Fruit fly (Drosophila melanogaster): ENCODE measurements around the gene CG10163.

The CG10163 gene

dm6 chr3L:6217212-6217611 lies 41.3 kb downstream of the CG10163 start (continued):
- TF ChIP-seq CG30020 (tag; optimal IDR thresholded peaks at IDR 0.05) (peak; percentile 5), tio (GFP tag; optimal IDR thresholded peaks at IDR 0.05) (no peak), peb (GFP tag; IDR thresholded peaks at IDR 0.05) (peak; percentile 70), her (GFP tag; optimal IDR thresholded peaks at IDR 0.05) (no peak), CG18476 (GFP tag; optimal IDR thresholded peaks at IDR 0.05) (peak; percentile 13), Aef1 (GFP tag; IDR thresholded peaks at IDR 0.05) (peak; percentile 49; the same call in 1 of the 3 replicates), crp (GFP tag; optimal IDR thresholded peaks at IDR 0.05) (peak in 1 of 2 experiments; percentile 22), CG10543 (GFP tag; optimal IDR thresholded peaks at IDR 0.05) (no peak), CG10267 (tag; optimal IDR thresholded peaks at IDR 0.05) (peak; percentile 80), CG4404 (GFP tag; IDR thresholded peaks at IDR 0.05) (peak; percentile 53), CG7372 (GFP tag; IDR thresholded peaks at IDR 0.05) (peak; percentile 34; the same call in 1 of the 2 replicates), Sox100B (GFP tag; optimal IDR thresholded peaks at IDR 0.05) (peak; percentile 67), CG43689 (GFP tag; IDR thresholded peaks at IDR 0.05) (no peak), disco-r (GFP tag; optimal IDR thresholded peaks at IDR 0.05) (no peak), CG13775 (GFP tag; optimal IDR thresholded peaks at IDR 0.05) (peak; percentile 58), CG42726 (GFP tag; IDR thresholded peaks at IDR 0.05; ENCODE audit: partially characterized antibody) (no peak), Myb (GFP tag; optimal IDR thresholded peaks at IDR 0.05) (peak; percentile 6), CG10462 (GFP tag; optimal IDR thresholded peaks at IDR 0.05) (peak; percentile 24), Lhr (GFP tag; optimal IDR thresholded peaks at IDR 0.05) (peak; percentile 13), CG1024 (GFP tag; IDR thresholded peaks at IDR 0.05) (peak; percentile 67), CG16813 (GFP tag; IDR thresholded peaks at IDR 0.05; ENCODE audit: partially characterized antibody) (no peak), Oli (tag; optimal IDR thresholded peaks at IDR 0.05) (peak; percentile 77), dpn (GFP tag; optimal IDR thresholded peaks at IDR 0.05) (peak; percentile 38 to 54), pzg (GFP tag; optimal IDR thresholded peaks at IDR 0.05) (no peak), zf30C (GFP tag; optimal IDR thresholded peaks at IDR 0.05) (peak; percentile 52), shn (GFP tag; optimal IDR thresholded peaks at IDR 0.05) (no peak), E2f2 (GFP tag; IDR thresholded peaks at IDR 0.05) (peak; percentile 32; the same call in 1 of the 2 replicates), Doc2 (GFP tag; IDR thresholded peaks at IDR 0.05) (no peak), CG6689 (GFP tag; IDR thresholded peaks at IDR 0.05) (peak; percentile 75), eve (GFP tag; optimal IDR thresholded peaks at IDR 0.05) (no peak), CG12155 (GFP tag; optimal IDR thresholded peaks at IDR 0.05) (peak; percentile 12), CG17829 (tag; optimal IDR thresholded peaks at IDR 0.05) (peak; percentile 84), ewg (GFP tag; optimal IDR thresholded peaks at IDR 0.05) (peak; percentile 50), sna (GFP tag; IDR thresholded peaks at IDR 0.05; ENCODE audit: partially characterized antibody) (no peak), amos (GFP tag; IDR thresholded peaks at IDR 0.05; ENCODE audit: partially characterized antibody) (no peak), pho (GFP tag; optimal IDR thresholded peaks at IDR 0.05) (no peak), MTF-1 (GFP tag; optimal IDR thresholded peaks at IDR 0.05; ENCODE audit: borderline replicate concordance) (peak; percentile 9), btn (GFP tag; optimal IDR thresholded peaks at IDR 0.05) (peak; percentile 2), CG17568 (GFP tag; optimal IDR thresholded peaks at IDR 0.05) (no peak), CkIIα-i1 (GFP tag; IDR thresholded peaks at IDR 0.05) (no peak), HLH54F (GFP tag; optimal IDR thresholded peaks at IDR 0.05) (no peak), CG32767 (GFP tag; IDR thresholded peaks at IDR 0.05) (peak; percentile 83), Bdp1 (GFP tag; optimal IDR thresholded peaks at IDR 0.05) (no peak), CG4854 (GFP tag; optimal IDR thresholded peaks at IDR 0.05) (peak; percentile 2), CG3995 (GFP tag; optimal IDR thresholded peaks at IDR 0.05) (no peak), Neu2 (GFP tag; optimal IDR thresholded peaks at IDR 0.05; ENCODE audit: borderline replicate concordance) (no peak), stc (GFP tag; IDR thresholded peaks at IDR 0.05) (peak; percentile 74; the same call in 1 of the 2 replicates), CG4730 (GFP tag; IDR thresholded peaks at IDR 0.05) (peak; percentile 63), ap (GFP tag; IDR thresholded peaks at IDR 0.05) (0 out of 2 replicates have a peak, but pooled peaks have one; percentile 26), CG34422 (GFP tag; IDR thresholded peaks at IDR 0.05) (peak; percentile 58), CG12219 (GFP tag; optimal IDR thresholded peaks at IDR 0.05) (peak; percentile 46)
